Fruit fly (Drosophila melanogaster) whole organism, wandering third instar larva: ENCODE results near the gene CG18132.

Source experiments
- Abd-B ChIP-seq: fragments of >200 bp; optimal IDR thresholded peaks from 2 replicates; lab custom pipeline; 2017; ENCODE audit warnings: missing biosample characterization, missing genetic modification characterization
- CG32264 ChIP-seq: fragments of 200-800 bp; sonication (Bioruptor generic); optimal IDR thresholded peaks from 2 replicates; lab custom pipeline; 2016; ENCODE audit warnings: missing biosample characterization, missing genetic modification characterization
- CrebA ChIP-seq: fragments of 200-800 bp; sonication (Bioruptor generic); optimal IDR thresholded peaks from 2 replicates; lab custom pipeline; 2016; ENCODE audit warnings: missing biosample characterization, mild to moderate bottlenecking, missing genetic modification characterization, borderline replicate concordance
- Dfd ChIP-seq: fragments of >200 bp; optimal IDR thresholded peaks from 2 replicates; lab custom pipeline; 2017; ENCODE audit warnings: missing biosample characterization, missing genetic modification characterization
- Dif ChIP-seq: fragments of 200-275, 200-300 bp; sonication (Bioruptor generic); optimal IDR thresholded peaks from 2 replicates; lab custom pipeline; 2018; ENCODE audit warnings: missing biosample characterization, missing genetic modification characterization; ENCODE audit not compliant: partially characterized antibody
- GATAd ChIP-seq: sonication (Bioruptor generic); optimal IDR thresholded peaks from 2 replicates; lab custom pipeline; 2016; ENCODE audit warnings: missing biosample characterization, missing genetic modification characterization
- Hr83 ChIP-seq: fragments of 200-300 bp; sonication (Bioruptor generic); optimal IDR thresholded peaks from 2 replicates; lab custom pipeline; 2016; ENCODE audit warnings: missing biosample characterization, mild to moderate bottlenecking, missing genetic modification characterization, moderate library complexity; ENCODE audit not compliant: poor library complexity, severe bottlenecking
- Mio ChIP-seq: sonication (Bioruptor generic); optimal IDR thresholded peaks from 2 replicates; lab custom pipeline; 2016; ENCODE audit warnings: missing biosample characterization, missing genetic modification characterization
- Myc ChIP-seq: fragments of >200 bp; optimal IDR thresholded peaks from 2 replicates; lab custom pipeline; 2017
- OdsH ChIP-seq: fragments of 200-800 bp; sonication (Bioruptor generic); optimal IDR thresholded peaks from 2 replicates; lab custom pipeline; 2016; ENCODE audit warnings: missing biosample characterization, mild to moderate bottlenecking, missing genetic modification characterization
- Rel ChIP-seq, 2 experiments: fragments of 200-800 bp; sonication (Bioruptor generic) in 1 of 2; optimal IDR thresholded peaks; 2 replicates in 1 of 2; 3 replicates in 1 of 2; lab custom pipeline; 2016 to 2019; ENCODE audit warnings: mild to moderate bottlenecking in 2 of 2, missing biosample characterization in 2 of 2, missing genetic modification characterization in 2 of 2, moderate library complexity in 1 of 2
- Sp1 ChIP-seq: fragments of 200-800 bp; sonication (Bioruptor generic); optimal IDR thresholded peaks from 3 replicates; lab custom pipeline; 2019; ENCODE audit warnings: missing biosample characterization, mild to moderate bottlenecking, missing genetic modification characterization, moderate library complexity
- Vsx2 ChIP-seq: fragments of 200-300, 225-300 bp; sonication (Bioruptor generic); optimal IDR thresholded peaks from 2 replicates; lab custom pipeline; 2018; ENCODE audit warnings: missing biosample characterization, missing genetic modification characterization; ENCODE audit not compliant: partially characterized antibody
- dl ChIP-seq, 2 experiments: fragments of 175-275, 200-275 bp in 1 of 2; fragments of 200-275 bp in 1 of 2; sonication (Bioruptor generic); optimal IDR thresholded peaks; lab custom pipeline; 2018; ENCODE audit warnings: mild to moderate bottlenecking in 2 of 2, missing biosample characterization in 2 of 2, missing genetic modification characterization in 2 of 2, moderate library complexity in 2 of 2; ENCODE audit not compliant: partially characterized antibody in 2 of 2, insufficient read depth in 1 of 2
- dmrt93B ChIP-seq: fragments of 200-800 bp; sonication (Bioruptor generic); optimal IDR thresholded peaks from 2 replicates; lab custom pipeline; 2018; ENCODE audit warnings: missing biosample characterization, mild to moderate bottlenecking, missing genetic modification characterization
- ey ChIP-seq: fragments of 200-800 bp; sonication (Bioruptor generic); optimal IDR thresholded peaks from 2 replicates; lab custom pipeline; 2016; ENCODE audit warnings: missing biosample characterization, missing genetic modification characterization
- foxo ChIP-seq, 2 experiments: fragments of 200-800 bp; sonication (Bioruptor generic); optimal IDR thresholded peaks; 2 replicates in 1 of 2; 3 replicates in 1 of 2; lab custom pipeline; 2016 to 2017; ENCODE audit warnings: missing biosample characterization in 2 of 2, missing genetic modification characterization in 2 of 2
- fru ChIP-seq: fragments of 200-800 bp; sonication (Bioruptor generic); optimal IDR thresholded peaks from 3 replicates; lab custom pipeline; 2016; ENCODE audit warnings: missing biosample characterization, mild to moderate bottlenecking, missing genetic modification characterization
- h ChIP-seq: fragments of 200-800 bp; sonication (Bioruptor generic); optimal IDR thresholded peaks from 3 replicates; lab custom pipeline; 2016; ENCODE audit warnings: missing biosample characterization, mild to moderate bottlenecking, missing genetic modification characterization
- jim ChIP-seq: fragments of 175-275, 200-325 bp; sonication (Bioruptor generic); optimal IDR thresholded peaks from 2 replicates; lab custom pipeline; 2016; ENCODE audit warnings: missing biosample characterization, mild to moderate bottlenecking, missing genetic modification characterization
- lola ChIP-seq: fragments of >200 bp; optimal IDR thresholded peaks from 2 replicates; lab custom pipeline; 2017; ENCODE audit warnings: missing biosample characterization, missing genetic modification characterization
- pan ChIP-seq: fragments of >200 bp; optimal IDR thresholded peaks from 2 replicates; lab custom pipeline; 2017
- psq ChIP-seq: fragments of 200-800 bp; sonication (Bioruptor generic); optimal IDR thresholded peaks from 3 replicates; lab custom pipeline; 2017; ENCODE audit warnings: missing biosample characterization, mild to moderate bottlenecking, missing genetic modification characterization, moderate library complexity
- rgr ChIP-seq: fragments of 200-800 bp; sonication (Bioruptor generic); optimal IDR thresholded peaks from 3 replicates; lab custom pipeline; 2016; ENCODE audit warnings: missing biosample characterization, mild to moderate bottlenecking, missing genetic modification characterization
- sage ChIP-seq: fragments of 200-800 bp; sonication (Bioruptor generic); optimal IDR thresholded peaks from 2 replicates; lab custom pipeline; 2016; ENCODE audit warnings: missing biosample characterization, mild to moderate bottlenecking, missing genetic modification characterization
- tai ChIP-seq: sonication (Bioruptor generic); optimal IDR thresholded peaks from 2 replicates; lab custom pipeline; 2016; ENCODE audit warnings: missing biosample characterization, missing genetic modification characterization
- usp ChIP-seq: fragments of >200 bp; optimal IDR thresholded peaks from 2 replicates; lab custom pipeline; 2017; ENCODE audit warnings: missing biosample characterization, missing genetic modification characterization
- woc ChIP-seq: sonication (Bioruptor generic); optimal IDR thresholded peaks from 2 replicates; lab custom pipeline; 2016; ENCODE audit warnings: missing biosample characterization, mild to moderate bottlenecking, missing genetic modification characterization

The CG18132 gene

dm6 chr2L:1518022-1518421, 744 bp upstream of the CG18132 start, which contains the start of gene halo:
Gene halo (minus strand): TSS chr2L:1518148.
- no peak for TF ChIP-seq Vsx2 (GFP tag; lab: Kevin White, UChicago)
- no peak for TF ChIP-seq CrebA (GFP tag; lab: Kevin White, UChicago)
- no peak for TF ChIP-seq rgr (GFP tag; lab: Kevin White, UChicago)
- TF ChIP-seq Hr83 (GFP tag; lab: Kevin White, UChicago): no peak
- no peak for TF ChIP-seq Myc (lab: Kevin White, UChicago)
- TF ChIP-seq sage (GFP tag; lab: Kevin White, UChicago): no peak
- TF ChIP-seq foxo (GFP tag; optimal IDR thresholded peaks at IDR 0.05; lab: Kevin White, UChicago): no peak
- no peak for TF ChIP-seq fru (GFP tag; lab: Kevin White, UChicago)

dm6 chr2L:1509748-1510147, 7.5 kb downstream of the CG18132 start:
- TF ChIP-seq GATAd: no peak
- TF ChIP-seq Mio (GFP tag; lab: Kevin White, UChicago): no peak
- TF ChIP-seq lola (GFP tag; lab: Kevin White, UChicago): no peak
- TF ChIP-seq pan (lab: Kevin White, UChicago): no peak
- no peak for TF ChIP-seq psq (GFP tag; lab: Kevin White, UChicago)
- TF ChIP-seq Abd-B (GFP tag; lab: Kevin White, UChicago): no peak
- no peak for TF ChIP-seq Rel (GFP tag; optimal IDR thresholded peaks at IDR 0.05; lab: Kevin White, UChicago)
- no peak for TF ChIP-seq Rel (tag; optimal IDR thresholded peaks at IDR 0.05; lab: Kevin White, UChicago)
- no peak for TF ChIP-seq dl (GFP tag; optimal IDR thresholded peaks at IDR 0.05; lab: Kevin White, UChicago; ENCODE audit: insufficient read depth in 1 of 2, partially characterized antibody in 2 of 2)
- TF ChIP-seq ey (GFP tag; lab: Kevin White, UChicago): no peak
- no peak for TF ChIP-seq Sp1 (GFP tag; lab: Kevin White, UChicago)
- no peak for TF ChIP-seq dmrt93B (GFP tag; lab: Kevin White, UChicago)
- no peak for TF ChIP-seq Dif (GFP tag; lab: Kevin White, UChicago)
- no peak for TF ChIP-seq jim
- no peak for TF ChIP-seq CG32264 (GFP tag; lab: Kevin White, UChicago)
- TF ChIP-seq h (GFP tag; lab: Kevin White, UChicago): no peak
- no peak for TF ChIP-seq usp (GFP tag; lab: Kevin White, UChicago)
- TF ChIP-seq sage (GFP tag; lab: Kevin White, UChicago): no peak
- TF ChIP-seq Hr83 (GFP tag; lab: Kevin White, UChicago): no peak

dm6 chr2L:1504288-1504687, 13.0 kb downstream of the CG18132 start:
- no peak for TF ChIP-seq GATAd
- no peak for TF ChIP-seq Dfd (GFP tag; lab: Kevin White, UChicago)
- no peak for TF ChIP-seq foxo (GFP tag; optimal IDR thresholded peaks at IDR 0.05; lab: Kevin White, UChicago)
- TF ChIP-seq Myc (lab: Kevin White, UChicago): peak; percentile 28
- no peak for TF ChIP-seq OdsH (GFP tag; lab: Kevin White, UChicago)

- TF ChIP-seq Rel (GFP tag; optimal IDR thresholded peaks at IDR 0.05; lab: Kevin White, UChicago): no peak
- peak; percentile 64 for TF ChIP-seq Rel (tag; optimal IDR thresholded peaks at IDR 0.05; lab: Kevin White, UChicago)
- no peak for TF ChIP-seq ey (GFP tag; lab: Kevin White, UChicago)
- TF ChIP-seq, all 38 proteins: peak for 1
These were observed 14.7 kb downstream of the CG18132 start, which contains the start of gene CG7420 for dm6 chr2L:1502459-1503101. Gene CG7420 (minus strand): TSS chr2L:1502904.

- TF ChIP-seq Dif (GFP tag; lab: Kevin White, UChicago) (no peak), woc (GFP tag; lab: Kevin White, UChicago) (no peak), CG32264 (GFP tag; lab: Kevin White, UChicago) (no peak), h (GFP tag; lab: Kevin White, UChicago) (no peak), dl (GFP tag; optimal IDR thresholded peaks at IDR 0.05; lab: Kevin White, UChicago; ENCODE audit: insufficient read depth in 1 of 2, partially characterized antibody in 2 of 2) (no peak), Rel (GFP tag; optimal IDR thresholded peaks at IDR 0.05; lab: Kevin White, UChicago) (no peak), Rel (tag; optimal IDR thresholded peaks at IDR 0.05; lab: Kevin White, UChicago) (no peak), GATAd (no peak), psq (GFP tag; lab: Kevin White, UChicago) (no peak), foxo (GFP tag; optimal IDR thresholded peaks at IDR 0.05; lab: Kevin White, UChicago) (no peak), Vsx2 (GFP tag; lab: Kevin White, UChicago) (no peak), Dfd (GFP tag; lab: Kevin White, UChicago) (no peak), tai (GFP tag; lab: Kevin White, UChicago) (no peak)
These were observed 17.0 kb downstream of the CG18132 start, which contains the start of gene CG18131 for dm6 chr2L:1500312-1500711. Gene CG18131 (minus strand): TSS chr2L:1500608.
